Worm (Caenorhabditis elegans) whole organism, L2 larva: ENCODE results near the gene C06E1.9.

ENCODE experiments used
- C34F6.9 ChIP-seq: fragments of 150-350 bp; optimal IDR thresholded peaks from 2 replicates; lab custom pipeline; 2014; ENCODE audit warnings: missing biosample characterization, missing genetic modification characterization
- F13H6.1 ChIP-seq: sonication (generic microtip); optimal IDR thresholded peaks from 2 replicates; lab custom pipeline; 2016; ENCODE audit warnings: missing genetic modification characterization, missing compliant biosample characterization
- Y55F3AM.14 ChIP-seq: fragments of 200-800 bp; sonication (Bioruptor generic); optimal IDR thresholded peaks from 2 replicates; lab custom pipeline; 2018; ENCODE audit warnings: mild to moderate bottlenecking, missing genetic modification characterization, missing compliant biosample characterization
- ZK546.5 ChIP-seq: sonication (generic microtip); optimal IDR thresholded peaks from 2 replicates; lab custom pipeline; 2017; ENCODE audit warnings: missing biosample characterization, missing genetic modification characterization
- aly-2 ChIP-seq: fragments of 150-350 bp; optimal IDR thresholded peaks from 2 replicates; lab custom pipeline; 2014; ENCODE audit warnings: missing biosample characterization, missing genetic modification characterization
- ama-1 ChIP-seq: fragments of 150-350 bp; optimal IDR thresholded peaks from 2 replicates; lab custom pipeline; 2018; ENCODE audit warnings: inconsistent platforms
- blmp-1 ChIP-seq: sonication (generic microtip); optimal IDR thresholded peaks from 2 replicates; lab custom pipeline; 2017; ENCODE audit warnings: missing genetic modification characterization, mild to moderate bottlenecking, missing compliant biosample characterization, antibody characterized with exemption, moderate library complexity; ENCODE audit not compliant: insufficient read depth
- ceh-16 ChIP-seq: fragments of 150-350 bp; optimal IDR thresholded peaks from 2 replicates; lab custom pipeline; 2014; ENCODE audit warnings: missing biosample characterization, missing genetic modification characterization
- ceh-82 ChIP-seq: fragments of 150-350 bp; optimal IDR thresholded peaks from 2 replicates; lab custom pipeline; 2014; ENCODE audit warnings: missing biosample characterization, missing genetic modification characterization
- crh-2 ChIP-seq: sonication (generic microtip); optimal IDR thresholded peaks from 2 replicates; lab custom pipeline; 2017; ENCODE audit warnings: missing biosample characterization, missing genetic modification characterization
- dmd-4 ChIP-seq: sonication (generic microtip); optimal IDR thresholded peaks from 2 replicates; lab custom pipeline; 2017; ENCODE audit warnings: missing biosample characterization, missing genetic modification characterization
- egl-27 ChIP-seq: sonication (generic microtip); optimal IDR thresholded peaks from 3 replicates; lab custom pipeline; 2017; ENCODE audit warnings: missing biosample characterization, missing genetic modification reagents, missing genetic modification characterization
- elt-3 ChIP-seq: sonication (generic microtip); optimal IDR thresholded peaks from 2 replicates; lab custom pipeline; 2017; ENCODE audit warnings: missing biosample characterization, missing genetic modification characterization
- fos-1 ChIP-seq: fragments of 150-350 bp; optimal IDR thresholded peaks from 2 replicates; lab custom pipeline; 2014; ENCODE audit warnings: missing biosample characterization, missing genetic modification characterization
- lin-13 ChIP-seq: fragments of 150-350 bp; optimal IDR thresholded peaks from 2 replicates; lab custom pipeline; 2014; ENCODE audit warnings: missing biosample characterization, missing genetic modification reagents, missing genetic modification characterization
- lin-39 ChIP-seq: fragments of 150-350 bp; optimal IDR thresholded peaks from 2 replicates; lab custom pipeline; 2014; ENCODE audit warnings: missing biosample characterization, missing genetic modification reagents, missing genetic modification characterization
- lsy-2 ChIP-seq, 2 experiments: fragments of 150-350 bp in 1 of 2; sonication (generic microtip) in 1 of 2; optimal IDR thresholded peaks; 2 replicates each; lab custom pipeline; 2014 to 2017; ENCODE audit warnings: missing biosample characterization in 2 of 2, missing genetic modification characterization in 2 of 2
- mab-5 ChIP-seq: fragments of 150-350 bp; optimal IDR thresholded peaks from 2 replicates; lab custom pipeline; 2014; ENCODE audit warnings: missing biosample characterization, missing genetic modification characterization
- mbf-1 ChIP-seq: sonication (generic microtip); optimal IDR thresholded peaks from 2 replicates; lab custom pipeline; 2017; ENCODE audit warnings: missing biosample characterization, missing genetic modification characterization
- nhr-11 ChIP-seq: fragments of 150-350 bp; optimal IDR thresholded peaks from 2 replicates; lab custom pipeline; 2014; ENCODE audit warnings: missing biosample characterization, missing genetic modification characterization
- nhr-12 ChIP-seq: fragments of 150-350 bp; optimal IDR thresholded peaks from 2 replicates; lab custom pipeline; 2014; ENCODE audit warnings: missing biosample characterization, missing genetic modification characterization
- nhr-129 ChIP-seq: fragments of 150-350 bp; optimal IDR thresholded peaks from 2 replicates; lab custom pipeline; 2014; ENCODE audit warnings: missing biosample characterization, missing genetic modification characterization
- nhr-21 ChIP-seq: fragments of 150-350 bp; optimal IDR thresholded peaks from 2 replicates; lab custom pipeline; 2014; ENCODE audit warnings: missing biosample characterization, missing genetic modification characterization
- nhr-237 ChIP-seq: fragments of 150-350 bp; optimal IDR thresholded peaks from 2 replicates; lab custom pipeline; 2014; ENCODE audit warnings: missing biosample characterization, missing genetic modification characterization
- nhr-25 ChIP-seq: fragments of 150-350 bp; sonication (generic microtip); optimal IDR thresholded peaks from 3 replicates; lab custom pipeline; 2014; ENCODE audit warnings: missing biosample characterization, missing genetic modification characterization
- peb-1 ChIP-seq: fragments of 150-350 bp; optimal IDR thresholded peaks from 2 replicates; lab custom pipeline; 2014; ENCODE audit warnings: missing biosample characterization, missing genetic modification characterization
- sem-4 ChIP-seq: fragments of 150-350 bp; optimal IDR thresholded peaks from 2 replicates; lab custom pipeline; 2014; ENCODE audit warnings: missing biosample characterization, missing genetic modification reagents, missing genetic modification characterization
- sma-3 ChIP-seq: sonication (generic microtip); optimal IDR thresholded peaks from 2 replicates; lab custom pipeline; 2016; ENCODE audit warnings: missing genetic modification reagents, missing genetic modification characterization, missing compliant biosample characterization
- sma-9 ChIP-seq, 2 experiments: fragments of 150-350 bp in 1 of 2; sonication (generic microtip) in 1 of 2; optimal IDR thresholded peaks; 2 replicates each; lab custom pipeline; 2014 to 2016; ENCODE audit warnings: missing genetic modification characterization in 2 of 2, mild to moderate bottlenecking in 1 of 2, missing biosample characterization in 1 of 2, missing compliant biosample characterization in 1 of 2, missing genetic modification reagents in 1 of 2, moderate library complexity in 1 of 2
- unc-55 ChIP-seq: fragments of 150-350 bp; sonication (generic microtip); optimal IDR thresholded peaks from 3 replicates; lab custom pipeline; 2014; ENCODE audit warnings: missing biosample characterization, missing genetic modification reagents, missing genetic modification characterization
- zag-1 ChIP-seq: fragments of 150-350 bp; optimal IDR thresholded peaks from 2 replicates; lab custom pipeline; 2014; ENCODE audit warnings: missing biosample characterization, missing genetic modification characterization
- ztf-1 ChIP-seq: fragments of 200-800 bp; sonication (Bioruptor generic); conservative IDR thresholded peaks from 2 replicates; pipeline ENCODE4 v1.3.6; 2022; ENCODE audit warnings: missing genetic modification characterization, missing compliant biosample characterization
- ztf-4 ChIP-seq: fragments of 150-350 bp; optimal IDR thresholded peaks from 2 replicates; lab custom pipeline; 2014; ENCODE audit warnings: missing biosample characterization, missing genetic modification characterization

The C06E1.9 gene

DNA sequence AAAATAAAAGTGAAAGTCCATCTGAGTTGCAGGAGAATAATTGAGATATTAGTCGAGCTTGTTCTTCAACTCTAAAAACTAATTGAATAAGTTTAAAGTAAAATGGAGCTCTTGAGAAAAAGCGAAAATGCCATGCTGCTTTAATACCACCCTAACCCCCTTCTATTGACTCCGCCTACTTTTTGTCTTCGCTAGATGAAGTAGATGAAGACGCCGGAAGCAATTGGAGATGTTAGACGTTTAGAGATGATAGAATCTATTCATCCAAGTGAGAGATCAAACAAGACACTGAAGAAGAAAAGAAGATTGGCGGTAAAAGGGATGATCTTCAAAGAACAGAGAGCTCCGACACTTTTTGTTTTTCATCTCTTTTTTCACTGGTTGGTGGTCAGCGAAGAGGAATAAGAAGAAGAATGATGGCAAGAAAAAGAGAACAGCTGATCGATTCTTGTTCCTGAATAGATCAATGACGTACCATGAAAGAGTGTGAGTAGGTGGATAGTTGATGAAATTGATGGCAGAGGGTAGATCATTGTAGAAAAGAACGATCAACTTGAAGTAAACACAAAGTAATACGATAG lies 44.9 kb upstream of the C06E1.9 start:
- no peak for TF ChIP-seq nhr-237 (tag; lab: Kevin White, UChicago)
- peak; percentile 56 for TF ChIP-seq sma-9 (GFP tag; optimal IDR thresholded peaks at IDR 0.05; lab: Kevin White, UChicago)
- TF ChIP-seq sma-9 (tag; optimal IDR thresholded peaks at IDR 0.05; lab: Kevin White, UChicago), result no peak
- peak; percentile 17 for TF ChIP-seq sem-4 (tag; lab: Kevin White, UChicago)
- peak; percentile 73 for TF ChIP-seq F13H6.1 (tag; lab: Kevin White, UChicago)
- TF ChIP-seq mab-5 (tag; lab: Kevin White, UChicago), result no peak
- TF ChIP-seq crh-2 (tag; lab: Kevin White, UChicago), result peak; percentile 65
- TF ChIP-seq lin-13 (GFP tag; lab: Kevin White, UChicago), result peak; percentile 12
- TF ChIP-seq C34F6.9, result peak; percentile 25
- peak; percentile 36 for TF ChIP-seq ztf-4 (tag; lab: Kevin White, UChicago)
- peak in 1 of 2 experiments; percentile 40 for TF ChIP-seq lsy-2 (tag; optimal IDR thresholded peaks at IDR 0.05; lab: Kevin White, UChicago)
- TF ChIP-seq unc-55 (GFP tag; lab: Kevin White, UChicago), result peak; percentile 3
- TF ChIP-seq nhr-129, result peak; percentile 33
- TF ChIP-seq ceh-16 (tag; lab: Kevin White, UChicago), result no peak
- peak; percentile 31 for TF ChIP-seq blmp-1 (tag; lab: Kevin White, UChicago)

DNA sequence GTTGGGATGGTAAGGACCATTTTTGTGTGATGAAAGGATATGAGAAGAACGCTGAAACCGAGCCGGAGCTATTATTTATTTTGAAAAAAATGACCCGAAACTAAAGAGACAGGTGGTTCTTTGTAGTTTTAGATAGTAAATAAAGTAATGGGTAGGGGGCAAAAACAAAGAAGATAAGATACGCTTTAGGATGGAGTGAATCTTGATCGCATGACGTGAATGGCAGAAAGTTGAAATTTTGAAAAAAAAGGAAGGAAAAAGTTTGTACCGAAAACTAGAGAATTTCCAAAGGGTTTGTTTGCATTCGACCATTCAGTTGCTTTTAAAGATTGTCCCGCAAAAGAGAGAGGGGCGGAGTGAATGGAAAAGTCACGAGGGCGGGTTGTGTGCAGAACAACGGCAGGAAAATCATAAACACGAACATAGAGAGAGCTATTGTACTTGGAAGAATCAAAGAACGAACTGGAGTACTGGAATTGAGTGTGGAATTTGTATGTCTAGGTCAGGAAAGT lies 44.3 kb upstream of the C06E1.9 start, which contains the start of gene F22B7.9:
TSS of gene F22B7.9 (minus strand) at position 51 of the 512 bp plus-strand sequence.
- TF ChIP-seq crh-2 (tag; lab: Kevin White, UChicago) (no peak), ztf-4 (tag; lab: Kevin White, UChicago) (no peak), egl-27 (tag; lab: Kevin White, UChicago) (no peak), sma-9 (GFP tag; optimal IDR thresholded peaks at IDR 0.05; lab: Kevin White, UChicago) (peak; percentile 56), sma-9 (tag; optimal IDR thresholded peaks at IDR 0.05; lab: Kevin White, UChicago) (no peak), zag-1 (tag; lab: Kevin White, UChicago) (no peak), nhr-25 (tag; lab: Kevin White, UChicago) (no peak), peb-1 (tag; lab: Kevin White, UChicago) (no peak), ama-1 (lab: Kevin White, UChicago) (peak; percentile 86), ZK546.5 (no peak), nhr-11 (tag; lab: Kevin White, UChicago) (no peak), dmd-4 (tag; lab: Kevin White, UChicago) (no peak), mbf-1 (tag; lab: Kevin White, UChicago) (no peak), sma-3 (GFP tag; lab: Kevin White, UChicago) (peak; percentile 1), nhr-12 (tag; lab: Kevin White, UChicago) (no peak), nhr-129 (peak; percentile 73)

DNA sequence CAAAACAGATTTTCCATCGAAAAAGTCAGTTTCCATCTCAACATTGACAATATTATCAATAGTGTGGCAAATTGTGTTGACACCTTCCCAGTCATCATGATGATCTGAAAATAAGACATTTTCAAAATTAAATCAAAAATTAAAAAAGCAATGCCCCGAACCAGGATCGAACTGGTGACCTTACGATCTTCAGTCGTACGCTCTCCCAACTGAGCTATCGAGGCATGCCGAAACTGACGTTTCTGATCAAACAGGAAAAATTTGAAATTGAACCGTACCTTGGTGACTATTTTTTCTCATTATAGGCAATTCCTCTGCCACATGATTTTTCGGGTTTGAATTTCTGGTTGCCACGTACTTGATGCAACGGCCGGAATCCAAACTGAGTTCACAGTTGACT lies 43.9 kb upstream of the C06E1.9 start:
- TF ChIP-seq elt-3 (tag; lab: Kevin White, UChicago) (no peak), dmd-4 (tag; lab: Kevin White, UChicago) (no peak), Y55F3AM.14 (GFP tag; lab: Kevin White, UChicago) (no peak), ztf-1 (GFP tag; lab: Robert Waterston, UW) (no peak), aly-2 (tag; lab: Kevin White, UChicago) (no peak), ZK546.5 (no peak), lin-39 (tag; lab: Kevin White, UChicago) (no peak), ceh-82 (tag; lab: Kevin White, UChicago) (no peak)

DNA sequence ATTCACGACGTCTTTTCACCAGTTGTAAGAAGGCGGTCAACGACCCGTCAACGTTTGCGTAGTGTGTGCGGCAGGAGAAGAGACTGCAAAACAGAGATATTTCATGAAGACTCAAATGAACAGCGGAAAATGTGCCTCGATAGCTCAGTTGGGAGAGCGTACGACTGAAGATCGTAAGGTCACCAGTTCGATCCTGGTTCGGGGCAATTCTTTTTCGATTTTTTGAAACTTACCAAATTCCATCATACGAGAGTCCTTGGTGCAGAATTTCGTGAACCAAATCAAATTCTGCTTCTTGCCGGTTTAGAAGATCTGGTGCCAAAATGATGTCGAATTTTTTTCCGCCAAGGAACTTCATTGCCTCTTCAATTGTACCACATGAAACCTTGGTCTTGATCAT lies 43.3 kb upstream of the C06E1.9 start:
- peak; percentile 80 for TF ChIP-seq nhr-129
- peak; percentile 9 for TF ChIP-seq ztf-4 (tag; lab: Kevin White, UChicago)
- TF ChIP-seq elt-3 (tag; lab: Kevin White, UChicago), result no peak
- peak in 1 of 2 experiments; percentile 56 for TF ChIP-seq lsy-2 (tag; optimal IDR thresholded peaks at IDR 0.05; lab: Kevin White, UChicago)
- peak; percentile 39 for TF ChIP-seq sma-9 (GFP tag; optimal IDR thresholded peaks at IDR 0.05; lab: Kevin White, UChicago)
- TF ChIP-seq sma-9 (tag; optimal IDR thresholded peaks at IDR 0.05; lab: Kevin White, UChicago), result no peak
- peak; percentile 34 for TF ChIP-seq ama-1 (lab: Kevin White, UChicago)
- TF ChIP-seq fos-1, result peak; percentile 40
- TF ChIP-seq ceh-16 (tag; lab: Kevin White, UChicago), result no peak
- peak; percentile 39 for TF ChIP-seq unc-55 (GFP tag; lab: Kevin White, UChicago)
- TF ChIP-seq C34F6.9, result peak; percentile 38
- TF ChIP-seq blmp-1 (tag; lab: Kevin White, UChicago), result peak; percentile 6
- TF ChIP-seq egl-27 (tag; lab: Kevin White, UChicago), result no peak
- peak; percentile 19 for TF ChIP-seq nhr-21 (tag; lab: Kevin White, UChicago)
